Worm (Caenorhabditis elegans): ENCODE measurements around the gene orc-1.

Gene orc-1

ce11 chrIII:10596387-10596786, 46.5 kb upstream of the orc-1 start, which contains the start of gene Y39A1A.3:
Gene Y39A1A.3 (minus strand): TSS chrIII:10596487.
- TF ChIP-seq lin-39 (tag; optimal IDR thresholded peaks at IDR 0.05) (no peak), nfya-1 (tag; optimal IDR thresholded peaks at IDR 0.05; ENCODE audit: insufficient read depth) (no peak), lsy-12 (tag; optimal IDR thresholded peaks at IDR 0.05) (no peak), egl-5 (tag; optimal IDR thresholded peaks at IDR 0.05) (no peak), ama-1 (optimal IDR thresholded peaks at IDR 0.05) (peak; percentile 32), fkh-10 (GFP tag; optimal IDR thresholded peaks at IDR 0.05) (no peak), nhr-28 (tag; optimal IDR thresholded peaks at IDR 0.05) (no peak), ZK546.5 (tag; optimal IDR thresholded peaks at IDR 0.05) (no peak)

ce11 chrIII:10599699-10600098, 43.2 kb upstream of the orc-1 start:
- peak; percentile 64 for TF ChIP-seq nhr-25 (tag; optimal IDR thresholded peaks at IDR 0.05)
- peak; percentile 71 for TF ChIP-seq snpc-4 (tag; optimal IDR thresholded peaks at IDR 0.05)
- TF ChIP-seq nhr-76 (tag; optimal IDR thresholded peaks at IDR 0.05): no peak
- TF ChIP-seq eor-1 (tag; optimal IDR thresholded peaks at IDR 0.05): no peak
- TF ChIP-seq pqm-1 (tag; optimal IDR thresholded peaks at IDR 0.05): peak; percentile 11
- TF ChIP-seq daf-12 (tag; optimal IDR thresholded peaks at IDR 0.05): no peak
- no peak for TF ChIP-seq egl-5 (tag; optimal IDR thresholded peaks at IDR 0.05)
- TF ChIP-seq nhr-77 (tag; optimal IDR thresholded peaks at IDR 0.05): no peak
- TF ChIP-seq nhr-12 (tag; optimal IDR thresholded peaks at IDR 0.05): no peak
- peak; percentile 24 for TF ChIP-seq fos-1 (tag; optimal IDR thresholded peaks at IDR 0.05)
- TF ChIP-seq nhr-237 (tag; optimal IDR thresholded peaks at IDR 0.05): no peak
- TF ChIP-seq hmg-11 (tag; optimal IDR thresholded peaks at IDR 0.05): peak; percentile 69
- no peak for TF ChIP-seq aly-2 (tag; optimal IDR thresholded peaks at IDR 0.05)
- no peak for TF ChIP-seq tbx-2 (tag; optimal IDR thresholded peaks at IDR 0.05)
- TF ChIP-seq mdl-1 (tag; optimal IDR thresholded peaks at IDR 0.05): no peak
- peak; percentile 67 for TF ChIP-seq sea-2 (GFP tag; optimal IDR thresholded peaks at IDR 0.05)
- TF ChIP-seq lin-15B (tag; optimal IDR thresholded peaks at IDR 0.05): peak; percentile 78
- TF ChIP-seq nhr-43 (tag; optimal IDR thresholded peaks at IDR 0.05; ENCODE audit: poor library complexity, severe bottlenecking): peak; percentile 43
- peak; percentile 93 for TF ChIP-seq pha-4 (tag; optimal IDR thresholded peaks at IDR 0.05)
- TF ChIP-seq unc-62 (GFP tag; optimal IDR thresholded peaks at IDR 0.05): no peak
- TF ChIP-seq ZK546.5 (tag; optimal IDR thresholded peaks at IDR 0.05): no peak
- TF ChIP-seq fkh-10 (GFP tag; optimal IDR thresholded peaks at IDR 0.05): no peak
- peak; percentile 53 for TF ChIP-seq jun-1 (tag; optimal IDR thresholded peaks at IDR 0.05)
- TF ChIP-seq nhr-11 (tag; optimal IDR thresholded peaks at IDR 0.05): no peak
- no peak for TF ChIP-seq R02D3.7 (tag; optimal IDR thresholded peaks at IDR 0.05)
- TF ChIP-seq egl-27 (tag; optimal IDR thresholded peaks at IDR 0.05): no peak
- no peak for TF ChIP-seq fkh-2 (tag; optimal IDR thresholded peaks at IDR 0.05)
- no peak for TF ChIP-seq elt-3 (tag; optimal IDR thresholded peaks at IDR 0.05)
- TF ChIP-seq ztf-11 (tag; optimal IDR thresholded peaks at IDR 0.05): no peak
- TF ChIP-seq nhr-28 (tag; optimal IDR thresholded peaks at IDR 0.05): no peak
- no peak for TF ChIP-seq ztf-4 (tag; optimal IDR thresholded peaks at IDR 0.05)
- peak; percentile 38 for TF ChIP-seq ceh-28 (tag; optimal IDR thresholded peaks at IDR 0.05)
- peak; percentile 36 for TF ChIP-seq ama-1 (optimal IDR thresholded peaks at IDR 0.05)
- TF ChIP-seq mml-1 (tag; optimal IDR thresholded peaks at IDR 0.05): no peak
- TF ChIP-seq nhr-23 (tag; optimal IDR thresholded peaks at IDR 0.05): peak; percentile 72
- no peak for TF ChIP-seq ceh-82 (tag; optimal IDR thresholded peaks at IDR 0.05)
- no peak for TF ChIP-seq skn-1 (tag; optimal IDR thresholded peaks at IDR 0.05)
- no peak for TF ChIP-seq nhr-67 (tag; optimal IDR thresholded peaks at IDR 0.05)
- TF ChIP-seq nfya-1 (tag; optimal IDR thresholded peaks at IDR 0.05; ENCODE audit: insufficient read depth): peak; percentile 77
- TF ChIP-seq ceh-9 (tag; optimal IDR thresholded peaks at IDR 0.05): no peak
- TF ChIP-seq elt-2 (tag; optimal IDR thresholded peaks at IDR 0.05): peak; percentile 39
- TF ChIP-seq unc-39 (tag; optimal IDR thresholded peaks at IDR 0.05): no peak
- no peak for TF ChIP-seq elt-1 (tag; optimal IDR thresholded peaks at IDR 0.05)
- TF ChIP-seq lsy-12 (tag; optimal IDR thresholded peaks at IDR 0.05): no peak
- peak; percentile 61 for TF ChIP-seq lin-39 (tag; optimal IDR thresholded peaks at IDR 0.05)
- no peak for TF ChIP-seq ceh-16 (tag; optimal IDR thresholded peaks at IDR 0.05)
- no peak for TF ChIP-seq zag-1 (tag; optimal IDR thresholded peaks at IDR 0.05)
